Fruit fly (Drosophila melanogaster) whole organism, adult: Measurements from ENCODE around the gene dy.

Source experiments
- CG1620 ChIP-seq: fragments of 200-800 bp; sonication (Bioruptor generic); optimal IDR thresholded peaks from 2 replicates; lab custom pipeline; 2016; ENCODE audit warnings: missing biosample characterization, missing genetic modification characterization
- CG5204 ChIP-seq: fragments of 200-800 bp; sonication (Bioruptor generic); optimal IDR thresholded peaks from 2 replicates; lab custom pipeline; 2016; ENCODE audit warnings: missing biosample characterization, missing genetic modification characterization
- CG7045 ChIP-seq: fragments of 200-800 bp; sonication (Bioruptor generic); optimal IDR thresholded peaks from 2 replicates; lab custom pipeline; 2017; ENCODE audit warnings: missing biosample characterization, mild to moderate bottlenecking, missing genetic modification characterization
- Clk ChIP-seq: fragments of 200-800 bp; sonication (Bioruptor generic); optimal IDR thresholded peaks from 2 replicates; lab custom pipeline; 2017; ENCODE audit warnings: missing biosample characterization, missing genetic modification characterization
- bab1 ChIP-seq: fragments of 200-800 bp; sonication (Bioruptor generic); optimal IDR thresholded peaks from 3 replicates; lab custom pipeline; 2019; ENCODE audit warnings: missing biosample characterization, mild to moderate bottlenecking, missing genetic modification characterization, moderate library complexity

- peak; percentile 32 for TF ChIP-seq bab1 (GFP tag; lab: Kevin White, UChicago)
- TF ChIP-seq CG1620 (GFP tag; lab: Kevin White, UChicago), result no peak
- peak; percentile 1 for TF ChIP-seq CG7045 (GFP tag; lab: Kevin White, UChicago)
- TF ChIP-seq Clk (GFP tag; lab: Kevin White, UChicago), result no peak
- no peak for TF ChIP-seq CG5204
Measured at dm6 chrX:11821946-11822345, 43.4 kb upstream of the dy start.
